Worm (Caenorhabditis elegans) whole organism, young adult: ENCODE data around the gene Y66D12A.21.

Experiments used
- B0336.3 ChIP-seq: fragments of 200-800 bp; sonication (Bioruptor generic); IDR thresholded peaks from 2 replicates; pipeline ENCODE4 v1.3.6; 2022; ENCODE audit warnings: missing genetic modification characterization, missing compliant biosample characterization
- C06A6.2 ChIP-seq: fragments of 200-800 bp; sonication (Bioruptor generic); conservative IDR thresholded peaks from 2 replicates; pipeline ENCODE4 v1.3.6; 2022; ENCODE audit warnings: missing genetic modification characterization, missing compliant biosample characterization
- C17E4.6 ChIP-seq: fragments of 200-800 bp; sonication (Bioruptor generic); IDR thresholded peaks from 2 replicates; pipeline ENCODE4 v1.3.6; 2022; ENCODE audit warnings: missing genetic modification reagents, missing genetic modification characterization, missing compliant biosample characterization
- F10E7.11 ChIP-seq: sonication (generic microtip); optimal IDR thresholded peaks from 2 replicates; lab custom pipeline; 2017; ENCODE audit warnings: mild to moderate bottlenecking, missing genetic modification characterization, moderate library complexity, missing compliant biosample characterization
- F57A8.1 ChIP-seq: fragments of 200-800 bp; sonication (Bioruptor generic); optimal IDR thresholded peaks from 2 replicates; lab custom pipeline; 2018; ENCODE audit warnings: mild to moderate bottlenecking, missing genetic modification characterization, moderate library complexity, missing compliant biosample characterization
- K12H6.12 ChIP-seq: fragments of 200-800 bp; sonication (Bioruptor generic); optimal IDR thresholded peaks from 2 replicates; lab custom pipeline; 2018; ENCODE audit warnings: mild to moderate bottlenecking, missing genetic modification characterization, missing compliant biosample characterization
- Y53F4B.3 ChIP-seq: fragments of 200-800 bp; sonication (Bioruptor generic); IDR thresholded peaks from 2 replicates; pipeline ENCODE4 v1.3.6; 2022; ENCODE audit warnings: missing genetic modification reagents, missing genetic modification characterization, missing compliant biosample characterization
- Y79H2A.3 ChIP-seq: fragments of 200-800 bp; sonication (Bioruptor generic); conservative IDR thresholded peaks from 2 replicates; pipeline ENCODE4 v1.3.6; 2022; ENCODE audit warnings: missing genetic modification reagents, missing genetic modification characterization, missing compliant biosample characterization
- Y95B8A.8 ChIP-seq: fragments of 200-800 bp; sonication (Bioruptor generic); IDR thresholded peaks from 2 replicates; pipeline ENCODE4 v1.3.6; 2022; ENCODE audit warnings: missing genetic modification reagents, missing genetic modification characterization, missing compliant biosample characterization
- ZK185.1 ChIP-seq: sonication (generic microtip); optimal IDR thresholded peaks from 2 replicates; lab custom pipeline; 2016; ENCODE audit warnings: mild to moderate bottlenecking, missing genetic modification characterization, missing compliant biosample characterization; ENCODE audit not compliant: poor library complexity, severe bottlenecking
- atf-7 ChIP-seq: sonication (generic microtip); optimal IDR thresholded peaks from 2 replicates; lab custom pipeline; 2017; ENCODE audit warnings: mild to moderate bottlenecking, missing genetic modification characterization, missing compliant biosample characterization
- athp-1 ChIP-seq: sonication (generic microtip); optimal IDR thresholded peaks from 2 replicates; lab custom pipeline; 2017; ENCODE audit warnings: mild to moderate bottlenecking, missing genetic modification characterization, missing compliant biosample characterization
- attf-5 ChIP-seq: fragments of 200-800 bp; sonication (Bioruptor generic); optimal IDR thresholded peaks from 2 replicates; lab custom pipeline; 2018; ENCODE audit warnings: mild to moderate bottlenecking, missing genetic modification characterization, missing compliant biosample characterization
- cebp-1 ChIP-seq, 2 experiments: fragments of 200-800 bp in 1 of 2; sonication (Bioruptor generic) in 1 of 2; sonication (generic microtip) in 1 of 2; IDR thresholded peaks in 1 of 2; optimal IDR thresholded peaks in 1 of 2; 2 replicates each; pipeline versions ENCODE4 v1.3.6 to Lab custom; 2017 to 2022; ENCODE audit warnings: missing compliant biosample characterization in 2 of 2, missing genetic modification characterization in 2 of 2, mild to moderate bottlenecking in 1 of 2, missing genetic modification reagents in 1 of 2, moderate library complexity in 1 of 2
- ceh-27 ChIP-seq: fragments of 200-800 bp; sonication (Bioruptor generic); optimal IDR thresholded peaks from 2 replicates; lab custom pipeline; 2018; ENCODE audit warnings: mild to moderate bottlenecking, missing genetic modification characterization, moderate library complexity, missing compliant biosample characterization
- ceh-40 ChIP-seq: fragments of 200-800 bp; sonication (Bioruptor generic); IDR thresholded peaks from 2 replicates; pipeline ENCODE4 v1.3.6; 2022; ENCODE audit warnings: missing genetic modification characterization, missing compliant biosample characterization
- dox-1 ChIP-seq: fragments of 200-800 bp; sonication (Bioruptor generic); IDR thresholded peaks from 2 replicates; pipeline ENCODE4 v1.3.6; 2022; ENCODE audit warnings: missing genetic modification reagents, missing genetic modification characterization, missing compliant biosample characterization
- dpl-1 ChIP-seq: fragments of 150-350 bp; optimal IDR thresholded peaks from 2 replicates; lab custom pipeline; 2014; ENCODE audit warnings: missing biosample characterization, missing genetic modification reagents, missing genetic modification characterization
- efl-1 ChIP-seq: fragments of 150-350 bp; optimal IDR thresholded peaks from 2 replicates; lab custom pipeline; 2014; ENCODE audit warnings: missing biosample characterization, missing genetic modification reagents, missing genetic modification characterization
- egl-18 ChIP-seq: fragments of 200-800 bp; sonication (Bioruptor generic); IDR thresholded peaks from 2 replicates; pipeline ENCODE4 v1.3.6; 2022; ENCODE audit warnings: missing genetic modification reagents, missing genetic modification characterization, missing compliant biosample characterization
- egrh-3 ChIP-seq: fragments of 200-800 bp; sonication (Bioruptor generic); IDR thresholded peaks from 2 replicates; pipeline ENCODE4 v1.3.6; 2022; ENCODE audit warnings: missing genetic modification reagents, missing genetic modification characterization, missing compliant biosample characterization
- fkh-3 ChIP-seq: sonication (generic microtip); optimal IDR thresholded peaks from 2 replicates; lab custom pipeline; 2016; ENCODE audit warnings: mild to moderate bottlenecking, missing genetic modification characterization, missing compliant biosample characterization
- lin-40 ChIP-seq: sonication (generic microtip); optimal IDR thresholded peaks from 2 replicates; lab custom pipeline; 2016; ENCODE audit warnings: missing genetic modification characterization, mild to moderate bottlenecking, missing compliant biosample characterization, missing genotype, missing genetic modification reagents
- lir-1 ChIP-seq: fragments of 200-800 bp; sonication (Bioruptor generic); conservative IDR thresholded peaks from 2 replicates; pipeline ENCODE4 v1.3.6; 2022; ENCODE audit warnings: missing genetic modification reagents, missing genetic modification characterization, missing compliant biosample characterization
- lsl-1 ChIP-seq: fragments of 200-800 bp; sonication (Bioruptor generic); optimal IDR thresholded peaks from 2 replicates; lab custom pipeline; 2018; ENCODE audit warnings: mild to moderate bottlenecking, missing genetic modification characterization, moderate library complexity, missing compliant biosample characterization
- lsy-27 ChIP-seq: sonication (generic microtip); optimal IDR thresholded peaks from 2 replicates; lab custom pipeline; 2017; ENCODE audit warnings: missing genetic modification characterization, mild to moderate bottlenecking, missing compliant biosample characterization, antibody characterized with exemption, missing genotype, borderline replicate concordance; ENCODE audit not compliant: insufficient read depth
- mel-28 ChIP-seq: sonication (generic microtip); optimal IDR thresholded peaks from 2 replicates; lab custom pipeline; 2016; ENCODE audit warnings: borderline replicate concordance, mild to moderate bottlenecking, missing genetic modification characterization, missing compliant biosample characterization
- mes-4 ChIP-seq: sonication (generic microtip); optimal IDR thresholded peaks from 2 replicates; lab custom pipeline; 2016; ENCODE audit warnings: missing genotype, missing genetic modification characterization, missing compliant biosample characterization
- nfya-2 ChIP-seq: fragments of 200-800 bp; sonication (Bioruptor generic); IDR thresholded peaks from 2 replicates; pipeline ENCODE4 v1.3.6; 2022; ENCODE audit warnings: missing genetic modification reagents, missing genetic modification characterization, missing compliant biosample characterization
- nhr-120 ChIP-seq: fragments of 200-800 bp; sonication (Bioruptor generic); IDR thresholded peaks from 2 replicates; pipeline ENCODE4 v1.3.6; 2022; ENCODE audit warnings: missing genetic modification characterization, missing compliant biosample characterization
- nhr-179 ChIP-seq: sonication (generic microtip); optimal IDR thresholded peaks from 2 replicates; lab custom pipeline; 2016; ENCODE audit warnings: mild to moderate bottlenecking, missing genetic modification characterization, missing compliant biosample characterization
- pbrm-1 ChIP-seq: fragments of 200-800 bp; sonication (Bioruptor generic); IDR thresholded peaks from 2 replicates; pipeline ENCODE4 v1.3.6; 2022; ENCODE audit warnings: missing genetic modification reagents, missing genetic modification characterization, missing compliant biosample characterization
- repo-1 ChIP-seq: sonication (generic microtip); optimal IDR thresholded peaks from 2 replicates; lab custom pipeline; 2017; ENCODE audit warnings: mild to moderate bottlenecking, missing genetic modification characterization, missing compliant biosample characterization
- rpc-1 ChIP-seq, 2 experiments: fragments of 150-350 bp in 1 of 2; sonication (generic microtip) in 1 of 2; optimal IDR thresholded peaks; 2 replicates each; lab custom pipeline; 2014 to 2018; ENCODE audit warnings: missing biosample characterization in 1 of 2, missing genetic modification characterization in 1 of 2, missing genetic modification reagents in 1 of 2, missing genotype in 1 of 2
- snpc-1.1 ChIP-seq: sonication (generic microtip); optimal IDR thresholded peaks from 2 replicates; lab custom pipeline; 2017; ENCODE audit warnings: missing genetic modification characterization, mild to moderate bottlenecking, missing compliant biosample characterization, antibody characterized with exemption, moderate library complexity, missing genotype, missing genetic modification reagents; ENCODE audit not compliant: insufficient read depth
- unc-62 ChIP-seq: fragments of 150-350 bp; optimal IDR thresholded peaks from 2 replicates; lab custom pipeline; 2014; ENCODE audit warnings: missing biosample characterization, missing genetic modification reagents, missing genetic modification characterization
- ztf-25 ChIP-seq: fragments of 200-800 bp; sonication (Bioruptor generic); IDR thresholded peaks from 2 replicates; pipeline ENCODE4 v1.3.6; 2022; ENCODE audit warnings: missing genetic modification reagents, missing genetic modification characterization, missing compliant biosample characterization
- ztf-26 ChIP-seq: sonication (generic microtip); optimal IDR thresholded peaks from 2 replicates; lab custom pipeline; 2017; ENCODE audit warnings: missing genetic modification characterization, missing compliant biosample characterization
- ztf-3 ChIP-seq: fragments of 200-800 bp; sonication (Bioruptor generic); optimal IDR thresholded peaks from 2 replicates; lab custom pipeline; 2018; ENCODE audit warnings: mild to moderate bottlenecking, missing genetic modification characterization, missing compliant biosample characterization

Y66D12A.21 gene

DNA sequence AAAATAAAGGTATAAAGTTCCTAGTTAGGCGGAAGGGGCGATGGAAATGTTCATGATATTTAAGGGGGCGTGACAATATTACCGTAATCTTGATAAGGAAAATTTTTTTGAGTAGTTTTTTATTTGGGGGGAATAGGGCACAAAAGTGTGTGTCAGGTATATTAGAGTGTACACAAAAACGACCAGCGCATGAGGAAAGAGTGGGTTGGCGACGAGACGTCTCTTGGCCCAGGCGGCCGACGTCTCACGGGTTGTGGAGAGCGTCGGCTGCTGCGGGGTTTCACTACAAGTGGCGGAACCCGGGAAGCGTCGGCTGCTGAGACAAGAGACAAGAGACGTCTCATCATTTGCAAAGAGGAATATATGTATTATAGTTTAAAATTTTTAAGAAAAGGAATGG, 41.4 kb downstream of the Y66D12A.21 start (continued):
- TF ChIP-seq ztf-3 = no peak
- no peak for TF ChIP-seq rpc-1 (optimal IDR thresholded peaks at IDR 0.05; lab: Kevin White, UChicago)
- no peak for TF ChIP-seq rpc-1 (tag; optimal IDR thresholded peaks at IDR 0.05; lab: Kevin White, UChicago)
- TF ChIP-seq fkh-3 (tag; lab: Kevin White, UChicago) = no peak
- peak; percentile 33 for TF ChIP-seq attf-5 (GFP tag; lab: Kevin White, UChicago)
- peak; percentile 35 for TF ChIP-seq repo-1
- no peak for TF ChIP-seq lsl-1
- no peak for TF ChIP-seq cebp-1 (GFP tag; IDR thresholded peaks at IDR 0.05; lab: Robert Waterston, UW)
- peak; percentile 54 for TF ChIP-seq cebp-1 (tag; optimal IDR thresholded peaks at IDR 0.05; lab: Kevin White, UChicago)
- TF ChIP-seq B0336.3 (GFP tag; lab: Robert Waterston, UW) = peak; percentile 80
- TF ChIP-seq C06A6.2 (GFP tag; lab: Robert Waterston, UW) = no peak
- TF ChIP-seq pbrm-1 (GFP tag; lab: Robert Waterston, UW) = peak; percentile 66
- TF ChIP-seq ceh-27 (GFP tag; lab: Kevin White, UChicago) = peak; percentile 32
- 0 out of 2 replicates have a peak, but pooled peaks have one; percentile 35 for TF ChIP-seq lir-1 (GFP tag; lab: Robert Waterston, UW)
- no peak for TF ChIP-seq nhr-179 (tag; lab: Kevin White, UChicago)
- no peak for TF ChIP-seq nfya-2
- TF ChIP-seq snpc-1.1 (tag; lab: Kevin White, UChicago) = peak; percentile 74
- TF ChIP-seq ztf-25 (GFP tag; lab: Robert Waterston, UW) = no peak
- TF ChIP-seq ZK185.1 (tag; lab: Kevin White, UChicago) = no peak
- TF ChIP-seq Y79H2A.3 (GFP tag; lab: Robert Waterston, UW) = no peak
- TF ChIP-seq lin-40 = peak; percentile 62
- TF ChIP-seq atf-7 (tag; lab: Kevin White, UChicago) = peak; percentile 27
- no peak for TF ChIP-seq ceh-40 (GFP tag; lab: Robert Waterston, UW)
- no peak for TF ChIP-seq K12H6.12
- TF ChIP-seq dpl-1 (GFP tag; lab: Kevin White, UChicago) = no peak
- peak; percentile 66 for TF ChIP-seq ztf-26 (tag; lab: Kevin White, UChicago)
- TF ChIP-seq unc-62 (GFP tag; lab: Kevin White, UChicago) = no peak
- peak; percentile 30 for TF ChIP-seq mel-28
- TF ChIP-seq, all 124 proteins: peak for 38

DNA sequence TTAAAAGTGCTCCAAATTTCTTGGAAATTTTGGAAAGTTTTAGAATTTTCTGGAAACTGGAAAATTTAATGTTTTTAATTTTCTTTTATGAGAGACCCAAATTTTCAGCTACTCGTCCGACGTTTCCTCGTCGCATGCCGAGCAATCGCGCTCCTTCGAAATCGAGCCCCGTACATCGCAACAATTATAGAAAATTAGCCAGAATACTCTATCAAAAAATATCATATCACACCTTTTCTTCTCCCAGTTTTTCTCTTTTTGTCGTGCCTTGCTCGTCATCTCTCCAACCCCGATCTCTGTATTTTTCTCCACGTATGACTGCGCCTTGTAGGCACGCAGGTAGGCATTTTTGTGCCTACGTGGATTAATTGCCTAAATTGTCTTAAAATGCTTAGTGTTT, 42.8 kb downstream of the Y66D12A.21 start:
- TF ChIP-seq F10E7.11 (tag; lab: Kevin White, UChicago) (no peak), C17E4.6 (GFP tag; lab: Robert Waterston, UW) (no peak), nhr-120 (GFP tag; lab: Robert Waterston, UW) (no peak), F57A8.1 (GFP tag; lab: Kevin White, UChicago) (no peak)

DNA sequence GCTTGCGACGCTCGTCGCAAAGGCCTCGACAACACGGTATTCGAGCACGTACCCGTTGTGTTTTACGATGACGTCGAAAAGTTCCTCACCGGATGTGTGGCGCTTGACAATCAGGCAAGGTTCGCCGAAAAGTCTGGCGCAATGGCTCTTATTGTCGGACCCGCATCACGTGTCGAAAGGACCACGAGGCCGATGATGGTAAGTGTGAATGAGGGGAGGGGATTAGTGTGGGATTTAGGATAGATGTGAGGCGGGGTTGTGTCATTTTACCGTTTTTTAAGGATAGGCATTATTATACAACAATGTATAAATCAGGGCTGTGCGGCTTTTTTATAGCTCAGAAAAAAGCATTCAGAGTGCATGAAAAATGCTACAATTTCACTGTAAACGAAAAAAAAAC, 45.3 kb downstream of the Y66D12A.21 start:
- no peak for TF ChIP-seq lsy-27 (tag; lab: Kevin White, UChicago)
- no peak for TF ChIP-seq mes-4
- TF ChIP-seq dox-1 = no peak
- no peak for TF ChIP-seq mel-28
- TF ChIP-seq Y53F4B.3 (GFP tag; lab: Robert Waterston, UW) = no peak
- TF ChIP-seq egrh-3 (GFP tag; lab: Robert Waterston, UW) = no peak
- no peak for TF ChIP-seq Y95B8A.8
- no peak for TF ChIP-seq egl-18 (GFP tag; lab: Robert Waterston, UW)
- TF ChIP-seq efl-1 (GFP tag; lab: Kevin White, UChicago) = no peak
- no peak for TF ChIP-seq F57A8.1 (GFP tag; lab: Kevin White, UChicago)
- TF ChIP-seq athp-1 (tag; lab: Kevin White, UChicago) = no peak
- no peak for TF ChIP-seq lin-40
- TF ChIP-seq, all 124 proteins: peak for 0
